Fruit fly (Drosophila melanogaster): ENCODE results near the gene Ptp61F.

The Ptp61F gene

DNA sequence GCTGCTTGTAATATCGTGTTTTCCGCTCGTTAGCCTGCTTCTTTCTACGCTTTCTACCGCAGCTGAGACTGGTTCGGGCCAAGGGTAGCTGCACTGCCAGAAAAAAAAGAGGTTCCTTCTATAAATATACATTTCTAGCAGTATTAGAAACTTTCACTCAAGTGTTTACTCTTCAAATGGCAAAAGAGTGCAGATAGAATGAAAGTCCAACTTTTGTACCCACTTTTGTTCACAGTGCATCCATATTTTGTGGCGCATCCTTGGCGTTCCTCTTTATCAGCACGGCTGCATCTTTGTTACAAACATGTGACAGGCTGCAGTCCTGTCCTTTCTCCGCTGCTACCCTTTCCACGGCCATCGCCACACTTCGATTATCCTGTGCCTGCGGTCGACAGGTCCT, 116.7 kb downstream of the Ptp61F start (continued):
- TF ChIP-seq CG2712 (tag; optimal IDR thresholded peaks at IDR 0.05), result peak; percentile 37
- TF ChIP-seq Xrp1 (GFP tag; IDR thresholded peaks at IDR 0.05), result peak; percentile 51
- no peak for TF ChIP-seq CG2202 (tag; optimal IDR thresholded peaks at IDR 0.05)
- peak; percentile 51 for TF ChIP-seq zen (tag; optimal IDR thresholded peaks at IDR 0.05)
- TF ChIP-seq CG30431 (GFP tag; optimal IDR thresholded peaks at IDR 0.05), result peak; percentile 11
- TF ChIP-seq CG14710 (tag; optimal IDR thresholded peaks at IDR 0.05), result peak; percentile 8
- TF ChIP-seq CG14667 (GFP tag; IDR thresholded peaks at IDR 0.05), result 0 out of 2 replicates have a peak, but pooled peaks have one; percentile 12
- TF ChIP-seq CG18599 (GFP tag; optimal IDR thresholded peaks at IDR 0.05), result no peak
- TF ChIP-seq Ptx1 (GFP tag; IDR thresholded peaks at IDR 0.05), result 0 out of 2 replicates have a peak, but pooled peaks have one; percentile 9
- peak; percentile 67 for TF ChIP-seq zf30C (GFP tag; optimal IDR thresholded peaks at IDR 0.05)
- peak; percentile 21; the same call in 1 of the 3 replicates for TF ChIP-seq row (GFP tag; IDR thresholded peaks at IDR 0.05)
- peak; percentile 10 for TF ChIP-seq gem (tag; optimal IDR thresholded peaks at IDR 0.05)
- no peak for TF ChIP-seq Sox102F (GFP tag; optimal IDR thresholded peaks at IDR 0.05)
- TF ChIP-seq Hmx (GFP tag; optimal IDR thresholded peaks at IDR 0.05), result no peak
- peak; percentile 56 for TF ChIP-seq Ets65A (GFP tag)
- no peak for TF ChIP-seq CG9609 (GFP tag; optimal IDR thresholded peaks at IDR 0.05)
- no peak for TF ChIP-seq pan (optimal IDR thresholded peaks at IDR 0.05)
- TF ChIP-seq pan (GFP tag; optimal IDR thresholded peaks at IDR 0.05 in 1 of 2, IDR thresholded peaks at IDR 0.05 in 1 of 2), result peak in 1 of 2 experiments; percentile 14
- TF ChIP-seq Med (GFP tag), result peak; percentile 33
- peak; percentile 62 for TF ChIP-seq ac (GFP tag; optimal IDR thresholded peaks at IDR 0.05)
- TF ChIP-seq CG4730 (GFP tag; IDR thresholded peaks at IDR 0.05), result no peak
- TF ChIP-seq CG11560 (tag; IDR thresholded peaks at IDR 0.05), result no peak
- TF ChIP-seq CG17328 (GFP tag; IDR thresholded peaks at IDR 0.05), result peak; percentile 44; the same call in 1 of the 2 replicates
- TF ChIP-seq CG15011 (GFP tag; optimal IDR thresholded peaks at IDR 0.05), result no peak
- TF ChIP-seq prd (optimal IDR thresholded peaks at IDR 0.05), result no peak
- peak; percentile 70 for TF ChIP-seq prd (GFP tag; IDR thresholded peaks at IDR 0.05)
- TF ChIP-seq CG9727 (GFP tag; optimal IDR thresholded peaks at IDR 0.05), result peak; percentile 35
- TF ChIP-seq sens-2 (GFP tag; IDR thresholded peaks at IDR 0.05), result peak; percentile 25; the same call in 1 of the 2 replicates
- peak; percentile 63 for TF ChIP-seq CG15696 (tag; optimal IDR thresholded peaks at IDR 0.05)

DNA sequence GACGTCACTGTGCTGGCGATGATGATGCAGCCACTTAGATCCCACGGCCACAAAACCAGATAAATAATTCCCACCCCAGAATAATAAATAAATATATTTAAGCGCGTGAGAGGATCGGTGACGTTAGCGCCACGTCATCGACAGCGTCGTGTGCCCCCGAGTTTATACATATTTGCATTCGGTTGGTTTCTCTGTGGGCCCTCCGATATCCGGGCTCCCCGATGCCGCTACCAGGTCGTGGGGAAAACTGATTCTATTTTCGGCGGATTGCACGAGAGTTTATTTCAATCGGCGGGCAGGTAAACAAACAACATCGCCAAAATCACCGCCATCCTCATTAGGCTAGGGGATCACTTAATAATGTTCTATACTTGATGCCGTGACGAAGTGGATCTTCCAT, 120.8 kb downstream of the Ptp61F start:
- TF ChIP-seq CG10543 (GFP tag; optimal IDR thresholded peaks at IDR 0.05), result peak; percentile 8
- TF ChIP-seq CTCF (GFP tag; optimal IDR thresholded peaks at IDR 0.05), result no peak
- TF ChIP-seq chinmo (GFP tag; IDR thresholded peaks at IDR 0.05; ENCODE audit: partially characterized antibody), result 0 out of 4 replicates have a peak, but pooled peaks have one; percentile 63
- no peak for TF ChIP-seq trh (GFP tag; optimal IDR thresholded peaks at IDR 0.05)
- peak; percentile 37 for TF ChIP-seq Med (GFP tag)
- TF ChIP-seq CG12769 (tag; optimal IDR thresholded peaks at IDR 0.05), result peak; percentile 84
- TF ChIP-seq so (GFP tag; IDR thresholded peaks at IDR 0.05), result 0 out of 3 replicates have a peak, but pooled peaks have one; percentile 54
- TF ChIP-seq az2 (GFP tag; optimal IDR thresholded peaks at IDR 0.05), result no peak
- no peak for TF ChIP-seq unpg (GFP tag; optimal IDR thresholded peaks at IDR 0.05)
- TF ChIP-seq Deaf1 (tag; optimal IDR thresholded peaks at IDR 0.05), result peak; percentile 54
- no peak for TF ChIP-seq Atf6 (GFP tag; IDR thresholded peaks at IDR 0.05)
- no peak for TF ChIP-seq Awh (GFP tag; IDR thresholded peaks at IDR 0.05)
- TF ChIP-seq kay (GFP tag; optimal IDR thresholded peaks at IDR 0.05), result no peak
- TF ChIP-seq CG4404 (GFP tag; IDR thresholded peaks at IDR 0.05), result no peak

Data from whole organism, embryonic.